Worm (Caenorhabditis elegans) whole organism, L4/young adult: Measurements from ENCODE around the gene ZK105.12.

Experiments used
- W03F9.2 ChIP-seq: fragments of 150-350 bp; optimal IDR thresholded peaks from 2 replicates; lab custom pipeline; 2014; ENCODE audit warnings: missing biosample characterization, missing genetic modification characterization
- dao-5 ChIP-seq: sonication (generic microtip); optimal IDR thresholded peaks from 2 replicates; lab custom pipeline; 2016; ENCODE audit warnings: missing genotype, missing genetic modification characterization, moderate library complexity, missing compliant biosample characterization
- him-1 ChIP-seq: sonication (generic microtip); optimal IDR thresholded peaks from 2 replicates; lab custom pipeline; 2016; ENCODE audit warnings: missing genotype, missing genetic modification reagents, missing genetic modification characterization, missing compliant biosample characterization

ce11 chrV:7760174-7760573 is 44.2 kb upstream of the ZK105.12 start, which contains the start of gene hint-3:
- no peak for TF ChIP-seq W03F9.2 (tag; lab: Kevin White, UChicago)
- no peak for TF ChIP-seq him-1 (tag; lab: Kevin White, UChicago)
- TF ChIP-seq dao-5 (tag; lab: Kevin White, UChicago): no peak
